Worm (Caenorhabditis elegans) whole organism, young adult: ENCODE data around the gene usip-1.

Source experiments
- D2030.7 ChIP-seq: fragments of 200-800 bp; sonication (Bioruptor generic); IDR thresholded peaks from 2 replicates; pipeline ENCODE4 v1.3.6; 2022; ENCODE audit warnings: missing genetic modification reagents, missing genetic modification characterization, missing compliant biosample characterization
- F57C9.4 ChIP-seq: sonication (generic microtip); optimal IDR thresholded peaks from 2 replicates; lab custom pipeline; 2017; ENCODE audit warnings: mild to moderate bottlenecking, missing genetic modification characterization, missing compliant biosample characterization
- ceh-91 ChIP-seq: fragments of 200-800 bp; sonication (Bioruptor generic); IDR thresholded peaks from 2 replicates; pipeline ENCODE4 v1.3.6; 2022; ENCODE audit warnings: missing genetic modification reagents, missing genetic modification characterization, missing compliant biosample characterization
- hsf-1 ChIP-seq: fragments of 200-800 bp; sonication (Bioruptor generic); IDR thresholded peaks from 2 replicates; pipeline ENCODE4 v1.3.6; 2022; ENCODE audit warnings: missing genetic modification reagents, missing genetic modification characterization, missing compliant biosample characterization
- lir-1 ChIP-seq: fragments of 200-800 bp; sonication (Bioruptor generic); conservative IDR thresholded peaks from 2 replicates; pipeline ENCODE4 v1.3.6; 2022; ENCODE audit warnings: missing genetic modification reagents, missing genetic modification characterization, missing compliant biosample characterization
- lsy-27 ChIP-seq: sonication (generic microtip); optimal IDR thresholded peaks from 2 replicates; lab custom pipeline; 2017; ENCODE audit warnings: missing genetic modification characterization, mild to moderate bottlenecking, missing compliant biosample characterization, antibody characterized with exemption, missing genotype, borderline replicate concordance; ENCODE audit not compliant: insufficient read depth
- nhr-80 ChIP-seq: sonication (generic microtip); optimal IDR thresholded peaks from 2 replicates; lab custom pipeline; 2016; ENCODE audit warnings: missing genetic modification characterization, missing compliant biosample characterization
- repo-1 ChIP-seq: sonication (generic microtip); optimal IDR thresholded peaks from 2 replicates; lab custom pipeline; 2017; ENCODE audit warnings: mild to moderate bottlenecking, missing genetic modification characterization, missing compliant biosample characterization
- snpc-4 ChIP-seq, 5 experiments: fragments of 150-350 bp in 1 of 5; sonication (generic microtip) in 4 of 5; optimal IDR thresholded peaks; 2 replicates each; lab custom pipeline; 2014 to 2018; ENCODE audit warnings: missing genetic modification characterization in 5 of 5, missing biosample characterization in 3 of 5, antibody characterized with exemption in 2 of 5, mild to moderate bottlenecking in 2 of 5, missing compliant biosample characterization in 2 of 5, missing genotype in 2 of 5, moderate library complexity in 2 of 5, missing genetic modification reagents in 1 of 5
- sptf-2 ChIP-seq: fragments of 200-800 bp; sonication (Bioruptor generic); optimal IDR thresholded peaks from 2 replicates; lab custom pipeline; 2018; ENCODE audit warnings: mild to moderate bottlenecking, missing genetic modification characterization, missing compliant biosample characterization
- tbx-9 ChIP-seq: sonication (generic microtip); optimal IDR thresholded peaks from 2 replicates; lab custom pipeline; 2016; ENCODE audit warnings: borderline replicate concordance, missing genetic modification characterization, inconsistent platforms, missing compliant biosample characterization
- unc-130 ChIP-seq: sonication (generic microtip); optimal IDR thresholded peaks from 2 replicates; lab custom pipeline; 2016; ENCODE audit warnings: missing genetic modification reagents, missing genetic modification characterization, missing compliant biosample characterization
- xnd-1 ChIP-seq: sonication (generic microtip); optimal IDR thresholded peaks from 2 replicates; lab custom pipeline; 2016; ENCODE audit warnings: missing genotype, missing genetic modification reagents, missing genetic modification characterization, missing compliant biosample characterization
- ztf-3 ChIP-seq: fragments of 200-800 bp; sonication (Bioruptor generic); optimal IDR thresholded peaks from 2 replicates; lab custom pipeline; 2018; ENCODE audit warnings: mild to moderate bottlenecking, missing genetic modification characterization, missing compliant biosample characterization

DNA sequence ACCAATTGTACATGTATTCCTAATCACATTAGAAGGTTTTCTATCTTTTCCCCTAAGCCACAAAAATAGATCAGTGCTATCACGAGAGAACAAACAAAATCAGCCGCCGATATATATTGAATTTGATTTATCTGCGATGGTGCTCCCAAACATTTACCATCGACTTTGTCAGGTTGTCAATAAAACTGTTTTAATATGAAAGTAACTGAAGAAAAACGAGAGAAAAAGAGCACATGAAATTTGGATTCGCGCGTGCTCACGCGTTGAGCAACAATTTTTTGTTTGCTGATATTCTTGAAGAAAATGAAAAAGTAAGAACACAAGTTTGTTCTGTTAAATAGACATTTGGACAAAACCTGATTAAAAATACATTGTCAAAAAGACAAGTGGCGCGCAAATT is 4.8 kb upstream of the usip-1 start:
- TF ChIP-seq F57C9.4 (tag; lab: Kevin White, UChicago), result no peak
- TF ChIP-seq nhr-80 (tag; lab: Kevin White, UChicago), result no peak
- no peak for TF ChIP-seq lir-1
- TF ChIP-seq snpc-4 (GFP tag; optimal IDR thresholded peaks at IDR 0.05; lab: Kevin White, UChicago), result no peak
- TF ChIP-seq snpc-4 (tag; optimal IDR thresholded peaks at IDR 0.05; lab: Kevin White, UChicago), result no peak
- no peak for TF ChIP-seq D2030.7 (GFP tag; lab: Robert Waterston, UW)
- TF ChIP-seq sptf-2 (GFP tag; lab: Kevin White, UChicago), result no peak
- TF ChIP-seq repo-1 (tag; lab: Kevin White, UChicago), result no peak
- TF ChIP-seq ztf-3, result no peak
- no peak for TF ChIP-seq hsf-1 (GFP tag; lab: Robert Waterston, UW)
- TF ChIP-seq xnd-1 (tag; lab: Kevin White, UChicago), result no peak
- no peak for TF ChIP-seq lsy-27 (tag; lab: Kevin White, UChicago)
- TF ChIP-seq ceh-91 (GFP tag; lab: Robert Waterston, UW), result no peak
- TF ChIP-seq unc-130, result no peak
- no peak for TF ChIP-seq tbx-9 (tag; lab: Kevin White, UChicago)
